Worm (Caenorhabditis elegans): ENCODE results near the gene fbxa-15.

DNA sequence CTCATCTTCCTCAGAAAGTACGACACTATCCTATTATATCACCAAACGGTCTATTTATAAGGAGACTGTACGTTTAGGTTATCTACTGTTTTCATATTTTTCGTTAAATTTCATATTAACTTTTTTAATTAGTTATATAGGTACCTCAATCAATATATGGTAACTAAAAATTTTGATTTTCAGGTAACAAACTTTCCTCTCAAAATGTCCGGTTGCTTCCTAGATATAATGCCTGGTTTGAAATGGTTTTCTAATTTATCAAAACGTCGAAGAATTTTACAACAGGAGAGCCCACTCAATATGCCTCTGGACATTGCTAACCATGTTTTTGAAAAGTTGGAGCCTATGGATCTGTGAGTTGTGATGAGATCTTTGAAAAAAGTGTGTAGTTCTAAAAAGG is 23.9 kb downstream of the fbxa-15 start, which contains the start of gene fbxa-28:
- TF ChIP-seq hnd-1 (tag; optimal IDR thresholded peaks at IDR 0.05) (no peak), B0310.2 (tag; optimal IDR thresholded peaks at IDR 0.05) (no peak), ama-1 (optimal IDR thresholded peaks at IDR 0.05) (no peak), flt-1 (GFP tag; IDR thresholded peaks at IDR 0.05) (no peak), tbx-11 (GFP tag; IDR thresholded peaks at IDR 0.05) (no peak), aly-1 (tag; optimal IDR thresholded peaks at IDR 0.05) (no peak), ceh-36 (tag; optimal IDR thresholded peaks at IDR 0.05) (no peak), tra-4 (tag; optimal IDR thresholded peaks at IDR 0.05) (no peak), scrt-1 (GFP tag; IDR thresholded peaks at IDR 0.05) (no peak), pes-1 (GFP tag; IDR thresholded peaks at IDR 0.05) (no peak), ets-7 (tag; optimal IDR thresholded peaks at IDR 0.05) (no peak), ceh-13 (GFP tag; optimal IDR thresholded peaks at IDR 0.05) (no peak), hmg-4 (GFP tag; optimal IDR thresholded peaks at IDR 0.05) (no peak), hmbx-1 (tag; optimal IDR thresholded peaks at IDR 0.05) (no peak)
